Worm (Caenorhabditis elegans) whole organism, L4 larva: ENCODE measurements around the gene set-31.

Source experiments
- T26A8.4 ChIP-seq: fragments of 200-800 bp; sonication (Bioruptor generic); IDR thresholded peaks from 2 replicates; pipeline ENCODE4 v1.3.6; 2022; ENCODE audit warnings: missing genetic modification characterization, missing compliant biosample characterization
- cey-2 ChIP-seq: sonication (generic microtip); optimal IDR thresholded peaks from 3 replicates; lab custom pipeline; 2017; ENCODE audit warnings: missing genetic modification characterization, mild to moderate bottlenecking, missing compliant biosample characterization, antibody characterized with exemption, borderline replicate concordance; ENCODE audit not compliant: insufficient read depth
- daf-16 ChIP-seq, 3 experiments: sonication (generic microtip); optimal IDR thresholded peaks; 2 replicates each; lab custom pipeline; 2016 to 2017; ENCODE audit warnings: missing genetic modification characterization in 3 of 3, missing genetic modification reagents in 3 of 3, mild to moderate bottlenecking in 2 of 3, missing compliant biosample characterization in 2 of 3, missing biosample characterization in 1 of 3, moderate library complexity in 1 of 3
- lin-39 ChIP-seq: fragments of 150-350 bp; optimal IDR thresholded peaks from 2 replicates; lab custom pipeline; 2014; ENCODE audit warnings: missing biosample characterization, missing genetic modification reagents, missing genetic modification characterization
- lir-3 ChIP-seq: sonication (generic microtip); optimal IDR thresholded peaks from 2 replicates; lab custom pipeline; 2016; ENCODE audit warnings: mild to moderate bottlenecking, missing genetic modification characterization, missing compliant biosample characterization
- mdl-1 ChIP-seq, 2 experiments: fragments of 150-350 bp in 1 of 2; sonication (generic microtip) in 1 of 2; optimal IDR thresholded peaks; 2 replicates each; lab custom pipeline; 2014 to 2017; ENCODE audit warnings: missing biosample characterization in 2 of 2, missing genetic modification characterization in 2 of 2
- nhr-11 ChIP-seq: fragments of 150-350 bp; optimal IDR thresholded peaks from 2 replicates; lab custom pipeline; 2014; ENCODE audit warnings: missing biosample characterization, missing genetic modification characterization
- nhr-28 ChIP-seq: fragments of 150-350 bp; optimal IDR thresholded peaks from 2 replicates; lab custom pipeline; 2014; ENCODE audit warnings: missing biosample characterization, missing genetic modification characterization
- pha-4 ChIP-seq, 2 experiments: fragments of 150-350 bp in 1 of 2; fragments of 200-800 bp in 1 of 2; sonication (Bioruptor generic) in 1 of 2; IDR thresholded peaks in 1 of 2; optimal IDR thresholded peaks in 1 of 2; 2 replicates each; pipeline versions ENCODE4 v1.3.6 to Lab custom; 2014 to 2022; ENCODE audit warnings: missing genetic modification characterization in 2 of 2, missing genetic modification reagents in 2 of 2, missing biosample characterization in 1 of 2, missing compliant biosample characterization in 1 of 2
- php-3 ChIP-seq: fragments of 200-800 bp; sonication (Bioruptor generic); IDR thresholded peaks from 2 replicates; pipeline ENCODE4 v1.3.6; 2022; ENCODE audit warnings: missing genetic modification reagents, missing genetic modification characterization, missing compliant biosample characterization
- zag-1 ChIP-seq: fragments of 150-350 bp; optimal IDR thresholded peaks from 2 replicates; lab custom pipeline; 2014; ENCODE audit warnings: missing biosample characterization, missing genetic modification characterization
- ztf-7 ChIP-seq: fragments of 150-350 bp; optimal IDR thresholded peaks from 2 replicates; lab custom pipeline; 2014; ENCODE audit warnings: missing biosample characterization, missing genetic modification characterization

- TF ChIP-seq zag-1 (no peak), T26A8.4 (GFP tag; lab: Robert Waterston, UW) (peak; percentile 86), ztf-7 (no peak), lin-39 (no peak), nhr-11 (tag; lab: Kevin White, UChicago) (no peak), nhr-28 (tag; lab: Kevin White, UChicago) (no peak), lir-3 (no peak), pha-4 (GFP tag; IDR thresholded peaks at IDR 0.05; lab: Robert Waterston, UW) (no peak), pha-4 (tag; optimal IDR thresholded peaks at IDR 0.05; lab: Kevin White, UChicago) (no peak), php-3 (GFP tag; lab: Robert Waterston, UW) (peak; percentile 61; the same call in 1 of the 2 replicates), cey-2 (tag; lab: Kevin White, UChicago) (no peak), daf-16 (GFP tag; optimal IDR thresholded peaks at IDR 0.05; lab: Kevin White, UChicago) (peak; percentile 49 to 67), daf-16 (tag; optimal IDR thresholded peaks at IDR 0.05; lab: Kevin White, UChicago) (peak; percentile 69), mdl-1 (tag; optimal IDR thresholded peaks at IDR 0.05; lab: Kevin White, UChicago) (no peak)
Measured at ce11 chrV:14468196-14468874, 50.6 kb downstream of the set-31 start, which contains the start of gene srz-97.
